Fruit fly (Drosophila melanogaster) whole organism, larva: ENCODE data around the gene Hsp67Ba.

Source experiments
- noc ChIP-seq: fragments of 200-800 bp; sonication (Bioruptor generic); optimal IDR thresholded peaks from 3 replicates; lab custom pipeline; 2019; ENCODE audit warnings: missing biosample characterization, mild to moderate bottlenecking, missing genetic modification characterization, moderate library complexity

Hsp67Ba gene

DNA sequence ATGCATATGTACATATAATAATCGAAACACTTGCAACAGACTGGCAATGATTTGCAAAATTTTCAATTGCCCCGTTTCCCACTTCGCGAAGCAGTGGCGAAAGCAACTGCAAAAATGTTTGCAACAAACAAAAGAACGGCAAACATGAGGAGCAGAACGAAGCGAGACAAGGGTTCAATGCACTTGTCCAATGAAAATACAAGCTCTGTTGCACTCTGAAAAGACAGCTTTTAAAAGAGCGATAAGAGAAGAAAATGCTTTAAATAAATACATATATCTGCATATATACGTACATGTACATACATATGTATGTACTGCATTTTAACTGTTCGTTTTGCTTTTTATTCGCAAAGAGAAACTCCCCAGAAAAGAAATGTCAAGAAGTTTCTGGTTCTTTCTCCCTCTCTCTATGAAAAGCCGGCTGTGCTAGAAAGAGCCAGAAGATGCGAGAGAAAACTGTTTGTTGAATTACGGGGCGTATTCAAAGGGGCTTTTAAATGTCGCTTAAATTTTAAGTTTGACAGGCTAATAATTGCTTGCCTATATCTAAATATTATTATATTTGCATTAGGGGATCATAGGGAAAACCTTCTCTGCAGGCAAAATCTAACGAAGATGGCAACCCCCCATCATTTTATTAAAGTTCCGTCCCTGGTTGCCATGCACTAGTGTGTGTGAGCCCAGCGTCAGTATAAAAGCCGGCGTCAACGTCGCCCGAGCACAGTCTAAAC is 4.2 kb upstream of the Hsp67Ba start, which contains the start of gene Hsp27:
Gene Hsp27 (plus strand): TSS at position 719 of the 731 bp plus-strand sequence.
- peak; percentile 98 for TF ChIP-seq noc (tag; lab: Kevin White, UChicago)

dm6 chr3L:9381602-9382001 is 2.3 kb upstream of the Hsp67Ba start, which contains the start of gene Hsp23:
TSS of gene Hsp23 (plus strand) at chr3L:9381882.
- no peak for TF ChIP-seq noc (tag; lab: Kevin White, UChicago)

DNA sequence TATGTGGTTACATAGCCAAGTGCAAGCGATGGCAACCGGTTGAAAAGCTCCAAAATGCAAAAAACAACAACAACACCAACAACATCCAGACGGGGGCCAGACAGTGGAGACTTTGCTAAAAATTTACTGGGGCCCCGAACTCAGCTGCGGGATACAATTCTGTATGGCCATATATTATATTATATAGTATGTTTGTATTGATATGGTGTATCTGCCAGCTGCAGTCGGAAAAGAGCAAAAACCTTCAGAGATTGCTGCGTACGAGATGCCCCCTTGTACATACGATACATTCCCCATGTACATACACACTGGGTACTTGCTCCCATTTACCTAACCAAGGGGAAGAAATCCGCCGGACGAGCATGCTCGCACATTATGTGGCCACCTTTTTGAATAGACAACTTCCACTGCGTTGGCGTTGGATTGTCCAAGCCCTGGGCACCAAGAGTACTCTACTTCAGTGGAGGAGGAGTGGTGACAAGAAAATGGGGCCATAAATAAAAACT is 1.1 kb upstream of the Hsp67Ba start:
- no peak for TF ChIP-seq noc (tag; lab: Kevin White, UChicago)

dm6 chr3L:9377198-9378035 is 1.9 kb downstream of the Hsp67Ba start, which contains the start of gene Hsp26:
TSS of gene Hsp26 (minus strand) at chr3L:9377427.
- peak; percentile 88 for TF ChIP-seq noc (tag; lab: Kevin White, UChicago)

DNA sequence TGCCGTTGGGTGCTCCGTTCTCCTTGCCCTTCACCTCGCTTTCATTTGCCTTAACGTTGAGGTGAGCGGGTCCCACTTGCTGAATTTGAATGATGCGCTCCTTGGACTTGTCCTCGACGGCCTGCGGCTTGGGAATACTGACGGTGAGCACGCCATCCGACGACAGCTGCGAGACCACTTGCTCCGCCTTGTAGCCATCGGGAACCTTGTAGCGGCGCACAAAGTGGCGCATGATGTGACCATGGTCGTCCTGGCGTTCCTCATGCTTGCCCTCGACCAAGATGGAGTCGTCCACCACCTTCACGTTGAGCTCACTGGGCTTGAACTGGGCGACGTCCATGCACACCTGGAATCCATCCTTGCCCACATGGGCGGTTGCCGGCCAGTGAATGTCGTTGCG is 2.8 kb downstream of the Hsp67Ba start:
- no peak for TF ChIP-seq noc (tag; lab: Kevin White, UChicago)

- no peak for TF ChIP-seq noc (tag; lab: Kevin White, UChicago)
Observed at dm6 chr3L:9375130-9375529, 4.2 kb downstream of the Hsp67Ba start, which contains the start of gene CG4461. TSS of gene CG4461 (plus strand) at chr3L:9375430.

DNA sequence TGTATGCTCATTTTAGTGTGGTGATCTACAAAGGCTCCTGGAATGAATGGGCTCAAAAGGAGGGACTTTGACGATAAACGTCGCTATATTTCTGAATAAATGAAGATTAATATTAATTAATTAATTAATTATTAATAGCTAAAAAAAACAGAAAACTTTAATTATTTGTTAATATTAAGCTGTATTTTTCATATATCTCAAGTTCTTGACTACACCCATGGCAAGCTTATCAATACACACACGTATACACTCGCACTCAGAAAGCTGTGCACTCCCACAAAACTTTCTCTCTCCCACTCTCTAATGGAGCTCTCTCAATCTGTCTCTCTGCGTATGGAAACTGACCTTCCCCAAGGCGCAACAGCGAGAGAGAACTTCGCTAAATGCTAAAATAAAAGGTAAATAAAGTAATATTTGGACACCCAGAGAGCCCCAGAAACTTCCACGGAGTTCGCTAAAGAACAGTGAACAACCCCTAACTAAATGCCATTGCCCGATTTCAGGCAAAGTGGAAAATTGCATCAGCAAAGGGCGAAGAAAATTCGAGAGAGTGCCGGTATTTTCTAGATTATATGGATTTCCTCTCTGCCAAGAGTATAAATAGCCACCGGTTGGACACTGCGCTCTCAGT is 5.8 kb downstream of the Hsp67Ba start:
- TF ChIP-seq noc (tag; lab: Kevin White, UChicago), result peak; percentile 83

dm6 chr3L:9372278-9372975 is 6.9 kb downstream of the Hsp67Ba start, which contains the start of the genes Hsp67Bc, CG4456 and Hsp22:
TSS of gene Hsp67Bc (minus strand) at chr3L:9372497.
TSS of gene CG4456 (plus strand) at chr3L:9372722.
TSS of gene Hsp22 (plus strand) at chr3L:9372931.
- TF ChIP-seq noc (tag; lab: Kevin White, UChicago), result peak; percentile 5

- peak; percentile 30 for TF ChIP-seq noc (tag; lab: Kevin White, UChicago)
Observed at dm6 chr3L:9370907-9371365, 8.4 kb downstream of the Hsp67Ba start, which contains the start of gene Fdx1. TSS of gene Fdx1 (minus strand) at chr3L:9371238.

- no peak for TF ChIP-seq noc (tag; lab: Kevin White, UChicago)
Observed at dm6 chr3L:9368665-9369064, 10.7 kb downstream of the Hsp67Ba start.

- no peak for TF ChIP-seq noc (tag; lab: Kevin White, UChicago)
Observed at dm6 chr3L:9367431-9367867, 11.9 kb downstream of the Hsp67Ba start.

DNA sequence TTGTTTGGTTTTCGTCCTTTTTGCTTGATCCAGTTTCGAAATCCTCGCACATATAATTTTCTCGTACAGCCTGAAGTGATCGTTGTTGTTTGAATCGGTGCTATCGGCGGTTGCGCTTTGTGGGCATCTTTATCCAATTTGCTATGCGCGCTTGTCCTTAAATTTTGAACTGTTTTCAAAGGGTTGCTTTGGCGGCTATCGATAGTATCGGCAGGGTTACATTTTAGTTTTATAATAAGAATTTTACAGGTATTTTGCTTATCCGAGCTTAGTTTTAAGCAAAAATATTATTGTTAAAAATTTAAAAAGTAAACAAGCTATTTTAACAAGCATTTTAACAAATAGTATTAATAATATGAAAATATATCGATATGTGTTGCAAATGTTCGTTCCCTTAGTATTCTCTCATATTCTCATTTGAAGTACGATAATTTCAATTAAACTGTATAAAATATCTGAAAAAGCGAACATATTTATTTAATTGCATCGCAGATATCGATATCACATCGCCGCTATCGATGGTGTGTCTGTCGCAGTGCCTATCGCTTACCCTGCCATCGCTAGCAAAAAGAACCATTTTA is 12.4 kb downstream of the Hsp67Ba start, which contains the start of the genes Klp67A and CG4452:
Gene Klp67A (minus strand): TSS at position 197 of the 581 bp plus-strand sequence.
Gene CG4452 (plus strand): TSS at position 528 of the 581 bp plus-strand sequence.
- peak; percentile 13 for TF ChIP-seq noc (tag; lab: Kevin White, UChicago)

DNA sequence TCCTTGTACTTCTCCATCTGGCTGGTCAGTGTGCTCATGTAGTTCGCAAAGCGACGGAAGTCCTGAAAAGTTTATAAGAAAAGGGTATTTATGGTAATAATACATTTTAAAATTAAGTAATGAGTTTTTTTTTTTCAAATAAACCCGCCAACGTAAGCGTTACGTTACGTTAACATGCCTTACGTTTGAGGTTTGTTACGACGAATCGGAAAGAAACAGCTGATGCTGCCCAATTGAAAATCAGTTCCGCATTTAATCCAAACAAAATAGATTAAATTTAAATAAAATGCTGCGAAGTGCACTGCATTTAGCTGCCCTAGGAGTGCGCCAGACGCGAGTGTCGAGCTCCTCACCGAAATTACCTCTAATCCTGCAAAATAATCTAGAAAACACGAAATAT is 15.2 kb downstream of the Hsp67Ba start, which contains the start of gene mRRF1:
Gene mRRF1 (plus strand): TSS at position 220 of the 400 bp plus-strand sequence.
- TF ChIP-seq noc (tag; lab: Kevin White, UChicago), result no peak

- TF ChIP-seq noc (tag; lab: Kevin White, UChicago), result peak; percentile 60
Observed at dm6 chr3L:9361894-9362293, 17.4 kb downstream of the Hsp67Ba start, which contains the start of gene CG34456. TSS of gene CG34456 (plus strand) at chr3L:9362108.
